Fruit fly (Drosophila melanogaster) S2 (cell line): ENCODE measurements around the gene oc.

Source experiments
- CG8478 ChIP-seq: fragments of >200 bp; optimal IDR thresholded peaks from 2 replicates; lab custom pipeline; 2018
- CTCF ChIP-seq, 2 experiments: fragments of >200 bp; optimal IDR thresholded peaks; 2 replicates each; lab custom pipeline; 2018

oc gene

DNA sequence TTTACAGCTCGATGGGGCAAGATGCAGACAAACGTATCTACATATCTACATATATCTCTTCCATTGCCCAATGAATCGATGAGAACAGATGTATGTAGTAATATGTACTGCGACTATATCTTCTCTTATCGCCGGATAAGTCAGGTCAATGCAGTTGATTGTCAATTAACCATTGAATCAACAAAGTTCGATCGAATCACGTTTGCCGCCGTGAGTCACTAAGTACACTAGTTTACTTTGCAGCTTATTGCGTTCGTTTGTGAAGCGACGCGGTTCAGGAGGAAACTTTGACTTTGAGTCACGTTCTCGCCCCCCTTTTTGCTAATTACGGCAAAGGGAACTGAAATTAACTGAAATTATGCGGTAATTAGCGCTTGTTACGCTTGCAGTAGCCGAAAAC is 69.7 kb downstream of the oc start:
- TF ChIP-seq CG8478 = no peak
- TF ChIP-seq CTCF (optimal IDR thresholded peaks at IDR 0.05; lab: Kevin White, UChicago) = no peak
